Worm (Caenorhabditis elegans) whole organism, dauer: ENCODE results near the gene fbxa-144.

Source experiments
- unc-62 ChIP-seq: sonication (generic microtip); optimal IDR thresholded peaks from 2 replicates; lab custom pipeline; 2017; ENCODE audit warnings: missing biosample characterization, missing genetic modification reagents, missing genetic modification characterization

Gene fbxa-144

ce11 chrV:16132705-16133104 lies at the start of gene fbxa-144:
TSS of gene fbxa-144 (minus strand) at chrV:16132805.
- TF ChIP-seq unc-62 (GFP tag; lab: Kevin White, UChicago), result no peak

ce11 chrV:16182110-16182509 lies 49.5 kb upstream of the fbxa-144 start, which contains the start of gene srz-13:
TSS of gene srz-13 (plus strand) at chrV:16182410.
- TF ChIP-seq unc-62 (GFP tag; lab: Kevin White, UChicago), result no peak

ce11 chrV:16180350-16180749 lies 47.7 kb upstream of the fbxa-144 start, which contains the start of gene str-106:
TSS of gene str-106 (plus strand) at chrV:16180650.
- TF ChIP-seq unc-62 (GFP tag; lab: Kevin White, UChicago), result no peak

- no peak for TF ChIP-seq unc-62 (GFP tag; lab: Kevin White, UChicago)
These were observed 43.2 kb upstream of the fbxa-144 start, which contains the start of gene cyp-33D1 for ce11 chrV:16175757-16176156. TSS of gene cyp-33D1 (minus strand) at chrV:16175857.

- no peak for TF ChIP-seq unc-62 (GFP tag; lab: Kevin White, UChicago)
These were observed 42.6 kb upstream of the fbxa-144 start for ce11 chrV:16175227-16175626.

ce11 chrV:16174109-16174508 lies 41.5 kb upstream of the fbxa-144 start:
- TF ChIP-seq unc-62 (GFP tag; lab: Kevin White, UChicago), result no peak

ce11 chrV:16171721-16172120 lies 39.1 kb upstream of the fbxa-144 start, which contains the start of gene K05D4.9:
TSS of gene K05D4.9 (minus strand) at chrV:16171821.
- no peak for TF ChIP-seq unc-62 (GFP tag; lab: Kevin White, UChicago)

ce11 chrV:16169026-16169425 lies 36.4 kb upstream of the fbxa-144 start, which contains the start of gene str-111:
TSS of gene str-111 (minus strand) at chrV:16169126.
- no peak for TF ChIP-seq unc-62 (GFP tag; lab: Kevin White, UChicago)

ce11 chrV:16165936-16166335 lies 33.3 kb upstream of the fbxa-144 start, which contains the start of gene str-108:
TSS of gene str-108 (plus strand) at chrV:16166236.
- TF ChIP-seq unc-62 (GFP tag; lab: Kevin White, UChicago), result no peak

- TF ChIP-seq unc-62 (GFP tag; lab: Kevin White, UChicago), result no peak
These were observed 31.1 kb upstream of the fbxa-144 start, which contains the start of gene F10A3.12 for ce11 chrV:16163719-16164118. TSS of gene F10A3.12 (plus strand) at chrV:16164019.

- no peak for TF ChIP-seq unc-62 (GFP tag; lab: Kevin White, UChicago)
These were observed 29.6 kb upstream of the fbxa-144 start, which contains the start of the genes str-109 and F10A3.11 for ce11 chrV:16162124-16162735. TSS of gene str-109 (minus strand) at chrV:16162224. TSS of gene F10A3.11 (plus strand) at chrV:16162685.

ce11 chrV:16160087-16160486 lies 27.5 kb upstream of the fbxa-144 start:
- no peak for TF ChIP-seq unc-62 (GFP tag; lab: Kevin White, UChicago)

ce11 chrV:16159594-16159993 lies 27.0 kb upstream of the fbxa-144 start, which contains the start of gene F10A3.17:
TSS of gene F10A3.17 (minus strand) at chrV:16159694.
- TF ChIP-seq unc-62 (GFP tag; lab: Kevin White, UChicago), result no peak

ce11 chrV:16158391-16158790 lies 25.8 kb upstream of the fbxa-144 start, which contains the start of gene str-99:
TSS of gene str-99 (minus strand) at chrV:16158491.
- TF ChIP-seq unc-62 (GFP tag; lab: Kevin White, UChicago), result no peak

- no peak for TF ChIP-seq unc-62 (GFP tag; lab: Kevin White, UChicago)
These were observed 22.5 kb upstream of the fbxa-144 start, which contains the start of gene str-97 for ce11 chrV:16155111-16155510. TSS of gene str-97 (minus strand) at chrV:16155211.

ce11 chrV:16153375-16153774 lies 20.8 kb upstream of the fbxa-144 start, which contains the start of gene str-254:
TSS of gene str-254 (minus strand) at chrV:16153475.
- no peak for TF ChIP-seq unc-62 (GFP tag; lab: Kevin White, UChicago)
